Worm (Caenorhabditis elegans): ENCODE results near the gene Y46C8AM.1.

Gene Y46C8AM.1

ce11 chrIV:3999662-4000061, 37.0 kb downstream of the Y46C8AM.1 start:
- no peak for TF ChIP-seq syd-9 (tag; optimal IDR thresholded peaks at IDR 0.05)
- TF ChIP-seq ceh-18 (tag; optimal IDR thresholded peaks at IDR 0.05) = no peak
- no peak for TF ChIP-seq ceh-30 (tag; optimal IDR thresholded peaks at IDR 0.05)
- TF ChIP-seq elt-4 (tag; optimal IDR thresholded peaks at IDR 0.05) = peak; percentile 70

DNA sequence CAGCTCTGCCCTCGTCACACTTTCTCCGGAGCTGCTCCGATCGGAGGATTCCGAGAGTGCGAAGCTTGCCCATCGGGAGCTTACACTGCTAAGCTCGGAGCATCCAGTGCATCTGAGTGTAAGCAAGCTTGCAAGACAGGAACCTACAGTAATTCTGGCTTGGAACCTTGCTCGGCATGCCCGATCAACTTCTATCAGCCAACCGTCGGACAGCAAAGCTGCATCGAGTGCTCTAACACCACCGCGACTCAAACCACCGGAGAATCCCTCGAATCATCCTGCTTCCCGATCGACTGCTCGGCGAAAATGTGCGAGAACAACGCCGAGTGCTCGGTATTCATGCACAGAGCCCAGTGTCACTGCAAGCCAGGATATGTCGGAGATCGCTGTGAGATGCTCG, 41.5 kb downstream of the Y46C8AM.1 start:
- TF ChIP-seq nhr-232 (tag; optimal IDR thresholded peaks at IDR 0.05) (no peak), ama-1 (optimal IDR thresholded peaks at IDR 0.05) (no peak), unc-42 (tag; optimal IDR thresholded peaks at IDR 0.05) (no peak), ceh-30 (tag; optimal IDR thresholded peaks at IDR 0.05) (no peak), ttx-3 (tag; optimal IDR thresholded peaks at IDR 0.05) (no peak), sox-4 (tag; optimal IDR thresholded peaks at IDR 0.05) (no peak), ets-4 (tag; optimal IDR thresholded peaks at IDR 0.05) (no peak), ceh-31 (tag; optimal IDR thresholded peaks at IDR 0.05) (no peak), hlh-13 (GFP tag; optimal IDR thresholded peaks at IDR 0.05) (no peak), unc-55 (GFP tag; optimal IDR thresholded peaks at IDR 0.05) (no peak), lim-6 (tag; optimal IDR thresholded peaks at IDR 0.05) (no peak), che-1 (tag; optimal IDR thresholded peaks at IDR 0.05) (no peak), syd-9 (tag; optimal IDR thresholded peaks at IDR 0.05) (no peak), ceh-19 (GFP tag; optimal IDR thresholded peaks at IDR 0.05) (no peak), hlh-15 (tag; optimal IDR thresholded peaks at IDR 0.05) (no peak)

- no peak for TF ChIP-seq ceh-19 (GFP tag; optimal IDR thresholded peaks at IDR 0.05)
- peak; percentile 74 for TF ChIP-seq unc-42 (tag; optimal IDR thresholded peaks at IDR 0.05)
- no peak for TF ChIP-seq ztf-16 (tag; optimal IDR thresholded peaks at IDR 0.05)
Measured at ce11 chrIV:4005166-4005565, 42.5 kb downstream of the Y46C8AM.1 start.

- TF ChIP-seq ceh-48 (tag; optimal IDR thresholded peaks at IDR 0.05) (peak; percentile 24), fkh-6 (tag; optimal IDR thresholded peaks at IDR 0.05) (no peak), pax-1 (tag; optimal IDR thresholded peaks at IDR 0.05) (no peak), nhr-232 (tag; optimal IDR thresholded peaks at IDR 0.05) (no peak), madf-2 (tag; optimal IDR thresholded peaks at IDR 0.05) (no peak), sox-4 (tag; optimal IDR thresholded peaks at IDR 0.05) (no peak), ceh-22 (tag; optimal IDR thresholded peaks at IDR 0.05) (no peak), nfya-1 (tag; optimal IDR thresholded peaks at IDR 0.05) (no peak), ceh-45 (GFP tag; IDR thresholded peaks at IDR 0.05) (no peak), unc-55 (GFP tag; optimal IDR thresholded peaks at IDR 0.05) (no peak), ceh-14 (tag; optimal IDR thresholded peaks at IDR 0.05) (no peak), ztf-16 (tag; optimal IDR thresholded peaks at IDR 0.05) (no peak), ceh-19 (GFP tag; optimal IDR thresholded peaks at IDR 0.05) (no peak), T23F11.4 (GFP tag; optimal IDR thresholded peaks at IDR 0.05) (no peak), ceh-24 (tag; optimal IDR thresholded peaks at IDR 0.05) (no peak), K02D7.2 (tag; optimal IDR thresholded peaks at IDR 0.05) (no peak), dve-1 (tag; optimal IDR thresholded peaks at IDR 0.05) (no peak), unc-42 (tag; optimal IDR thresholded peaks at IDR 0.05) (peak; percentile 72), ceh-9 (tag; optimal IDR thresholded peaks at IDR 0.05) (no peak), ceh-31 (tag; optimal IDR thresholded peaks at IDR 0.05) (peak; percentile 1), hlh-15 (tag; optimal IDR thresholded peaks at IDR 0.05) (no peak), hlh-8 (tag; optimal IDR thresholded peaks at IDR 0.05) (no peak), Y22D7AL.16 (tag; optimal IDR thresholded peaks at IDR 0.05) (no peak), mec-3 (tag; optimal IDR thresholded peaks at IDR 0.05; ENCODE audit: borderline replicate concordance) (no peak)
Measured at ce11 chrIV:4007697-4008096, 45.0 kb downstream of the Y46C8AM.1 start, which contains the start of gene W02C12.2. Gene W02C12.2, minus strand, starts transcription at chrIV:4007973.

ce11 chrIV:4008440-4008839, 45.8 kb downstream of the Y46C8AM.1 start:
- TF ChIP-seq ceh-14 (tag; optimal IDR thresholded peaks at IDR 0.05) (no peak), K09A11.1 (tag; optimal IDR thresholded peaks at IDR 0.05; ENCODE audit: insufficient read depth) (no peak), sox-2 (GFP tag; IDR thresholded peaks at IDR 0.05) (no peak), ceh-6 (GFP tag; optimal IDR thresholded peaks at IDR 0.05) (no peak), che-1 (tag; optimal IDR thresholded peaks at IDR 0.05) (no peak), ahr-1 (tag; optimal IDR thresholded peaks at IDR 0.05) (no peak)
